Worm (Caenorhabditis elegans): ENCODE measurements around the gene mon-2.

Gene mon-2

ce11 chrIV:12084178-12084577 is 12.4 kb upstream of the mon-2 start, which contains the start of gene repo-1:
Gene repo-1 (plus strand): TSS chrIV:12084478.
- TF ChIP-seq F57C9.4 (tag; optimal IDR thresholded peaks at IDR 0.05) (no peak), Y53G8AR.9 (GFP tag; conservative IDR thresholded peaks at IDR 0.05) (0 out of 2 replicates have a peak, but pooled peaks have one; percentile 27), lsy-27 (tag; optimal IDR thresholded peaks at IDR 0.05; ENCODE audit: borderline replicate concordance, insufficient read depth) (no peak), zfh-2 (GFP tag; conservative IDR thresholded peaks at IDR 0.05) (no peak)

DNA sequence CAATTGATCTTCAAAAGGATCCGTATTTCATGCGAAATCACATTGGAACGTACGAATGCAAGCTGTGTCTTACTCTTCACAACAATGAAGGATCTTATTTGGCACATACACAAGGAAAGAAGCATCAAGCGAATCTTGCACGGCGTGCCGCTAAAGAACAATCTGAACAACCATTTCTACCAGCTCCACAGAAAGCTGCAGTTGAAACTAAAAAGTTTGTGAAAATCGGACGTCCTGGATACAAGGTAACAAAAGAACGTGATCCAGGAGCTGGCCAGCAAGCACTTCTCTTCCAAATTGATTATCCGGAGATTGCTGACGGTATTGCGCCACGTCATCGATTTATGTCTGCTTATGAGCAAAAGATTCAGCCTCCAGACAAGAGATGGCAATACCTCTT is 12.0 kb upstream of the mon-2 start:
- TF ChIP-seq hrde-1 (tag; optimal IDR thresholded peaks at IDR 0.05; ENCODE audit: borderline replicate concordance) (peak; percentile 65), tlf-1 (GFP tag; optimal IDR thresholded peaks at IDR 0.05) (no peak), dox-1 (GFP tag; IDR thresholded peaks at IDR 0.05) (peak; percentile 20; the same call in 1 of the 2 replicates), rec-8 (tag; optimal IDR thresholded peaks at IDR 0.05) (no peak)

DNA sequence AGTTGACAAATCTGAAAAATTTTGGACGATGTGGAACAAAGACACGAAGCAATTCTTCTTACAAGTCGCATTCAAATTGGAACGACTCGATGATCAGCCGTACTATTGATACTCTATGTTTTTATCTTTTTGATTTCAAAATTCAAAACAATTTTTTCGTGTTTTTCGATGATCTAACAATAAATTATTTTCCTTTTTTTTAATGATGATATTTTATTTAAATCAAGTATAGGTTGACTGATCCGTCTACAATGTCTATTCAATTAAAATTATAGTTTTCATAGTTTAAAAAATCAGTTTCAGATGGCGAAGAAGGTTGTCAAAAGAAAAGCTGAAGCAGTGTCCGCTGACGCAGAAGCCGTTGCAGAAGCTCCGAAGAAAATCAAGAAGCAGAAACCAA is 11.5 kb upstream of the mon-2 start, which contains the start of gene rbm-34:
TSS of gene rbm-34 (plus strand) at position 301 of the 400 bp plus-strand sequence.
- no peak for TF ChIP-seq hlh-12 (tag; optimal IDR thresholded peaks at IDR 0.05)
- no peak for TF ChIP-seq ceh-91 (GFP tag; IDR thresholded peaks at IDR 0.05)
- TF ChIP-seq fkh-3 (tag; optimal IDR thresholded peaks at IDR 0.05) = no peak
- TF ChIP-seq ztf-6 (GFP tag; IDR thresholded peaks at IDR 0.05) = no peak
- TF ChIP-seq ztf-3 (GFP tag; optimal IDR thresholded peaks at IDR 0.05) = no peak
- TF ChIP-seq attf-5 (GFP tag; optimal IDR thresholded peaks at IDR 0.05) = no peak
- TF ChIP-seq hsf-1 (GFP tag; IDR thresholded peaks at IDR 0.05) = no peak
- TF ChIP-seq akir-1 (GFP tag; optimal IDR thresholded peaks at IDR 0.05) = no peak

ce11 chrIV:12086498-12086897 is 10.1 kb upstream of the mon-2 start:
- TF ChIP-seq ZK185.1 (tag; optimal IDR thresholded peaks at IDR 0.05; ENCODE audit: poor library complexity, severe bottlenecking) = peak; percentile 92
- TF ChIP-seq B0035.1 (tag; optimal IDR thresholded peaks at IDR 0.05) = peak; percentile 78
- peak; percentile 52 for TF ChIP-seq nhr-80 (tag; optimal IDR thresholded peaks at IDR 0.05)
- TF ChIP-seq egl-18 (GFP tag; IDR thresholded peaks at IDR 0.05) = peak; percentile 85
- TF ChIP-seq aptf-2 (GFP tag; conservative IDR thresholded peaks at IDR 0.05) = peak; percentile 71; the same call in 1 of the 2 replicates
- no peak for TF ChIP-seq let-526 (GFP tag; IDR thresholded peaks at IDR 0.05)
- peak; percentile 40; the same call in 1 of the 2 replicates for TF ChIP-seq ceh-100 (GFP tag; IDR thresholded peaks at IDR 0.05)
- peak; percentile 76 for TF ChIP-seq lsl-1 (GFP tag; optimal IDR thresholded peaks at IDR 0.05)
- peak; percentile 63 to 65 for TF ChIP-seq let-607 (tag; optimal IDR thresholded peaks at IDR 0.05)
- TF ChIP-seq rcor-1 (GFP tag; IDR thresholded peaks at IDR 0.05) = peak; percentile 86
- TF ChIP-seq attf-6 (GFP tag; IDR thresholded peaks at IDR 0.05) = peak; percentile 73; the same call in 1 of the 2 replicates
- peak; percentile 75; the same call in 1 of the 2 replicates for TF ChIP-seq C17E4.6 (GFP tag; IDR thresholded peaks at IDR 0.05)
- peak; percentile 69 for TF ChIP-seq somi-1 (GFP tag; optimal IDR thresholded peaks at IDR 0.05)
- TF ChIP-seq dpl-1 (GFP tag; optimal IDR thresholded peaks at IDR 0.05) = peak; percentile 24
- no peak for TF ChIP-seq Y79H2A.3 (GFP tag; conservative IDR thresholded peaks at IDR 0.05)
- TF ChIP-seq ccch-3 (GFP tag; optimal IDR thresholded peaks at IDR 0.05) = no peak
- no peak for TF ChIP-seq nfya-1 (tag; optimal IDR thresholded peaks at IDR 0.05; ENCODE audit: borderline replicate concordance, insufficient read depth)
- TF ChIP-seq F22D6.2 (tag; optimal IDR thresholded peaks at IDR 0.05) = peak; percentile 29
- no peak for TF ChIP-seq ama-1 (optimal IDR thresholded peaks at IDR 0.05)
- peak in 1 of 2 experiments; percentile 75 for TF ChIP-seq ama-1 (GFP tag; optimal IDR thresholded peaks at IDR 0.05)
- peak; percentile 51; the same call in 1 of the 2 replicates for TF ChIP-seq hsf-1 (GFP tag; IDR thresholded peaks at IDR 0.05)
- TF ChIP-seq madf-6 (GFP tag; IDR thresholded peaks at IDR 0.05) = peak; percentile 74
- TF ChIP-seq lin-54 (GFP tag; optimal IDR thresholded peaks at IDR 0.05) = peak; percentile 87
- TF ChIP-seq ztf-6 (GFP tag; IDR thresholded peaks at IDR 0.05) = peak; percentile 70; the same call in 1 of the 2 replicates
- TF ChIP-seq F52B5.7 (tag; optimal IDR thresholded peaks at IDR 0.05) = peak; percentile 87
- TF ChIP-seq F57C9.4 (tag; optimal IDR thresholded peaks at IDR 0.05) = no peak
- TF ChIP-seq F23B12.7 (tag; optimal IDR thresholded peaks at IDR 0.05; ENCODE audit: insufficient read depth) = peak; percentile 97
- no peak for TF ChIP-seq nhr-179 (tag; optimal IDR thresholded peaks at IDR 0.05)
- peak; percentile 85 for TF ChIP-seq D2030.7 (GFP tag; IDR thresholded peaks at IDR 0.05)
